Worm (Caenorhabditis elegans) whole organism, L1 larva: ENCODE measurements around the gene nhr-53.

Experiments used
- C04F5.9 ChIP-seq: sonication (generic microtip); optimal IDR thresholded peaks from 2 replicates; lab custom pipeline; 2016; ENCODE audit warnings: missing genetic modification characterization, missing compliant biosample characterization
- C16A3.4 ChIP-seq: fragments of 150-350 bp; optimal IDR thresholded peaks from 2 replicates; lab custom pipeline; 2014; ENCODE audit warnings: missing biosample characterization, missing genetic modification characterization
- C34B4.2 ChIP-seq: sonication (generic microtip); optimal IDR thresholded peaks from 2 replicates; lab custom pipeline; 2017; ENCODE audit warnings: mild to moderate bottlenecking, missing genetic modification characterization, missing compliant biosample characterization
- F16B12.6 ChIP-seq: fragments of 150-350 bp; optimal IDR thresholded peaks from 2 replicates; lab custom pipeline; 2014; ENCODE audit warnings: missing biosample characterization, missing genetic modification characterization
- Y116A8C.19 ChIP-seq: sonication (generic microtip); optimal IDR thresholded peaks from 2 replicates; lab custom pipeline; 2016; ENCODE audit warnings: missing compliant biosample characterization, missing genetic modification characterization, borderline replicate concordance
- aha-1 ChIP-seq: fragments of 150-350 bp; optimal IDR thresholded peaks from 2 replicates; lab custom pipeline; 2014; ENCODE audit warnings: missing biosample characterization, missing genetic modification characterization
- aly-2 ChIP-seq: fragments of 150-350 bp; optimal IDR thresholded peaks from 2 replicates; lab custom pipeline; 2014; ENCODE audit warnings: missing biosample characterization, missing genetic modification characterization
- blmp-1 ChIP-seq: fragments of 150-350 bp; optimal IDR thresholded peaks from 2 replicates; lab custom pipeline; 2014; ENCODE audit warnings: missing biosample characterization, missing genetic modification characterization
- ceh-63 ChIP-seq: fragments of 200-800 bp; sonication (Bioruptor generic); optimal IDR thresholded peaks from 2 replicates; lab custom pipeline; 2018; ENCODE audit warnings: mild to moderate bottlenecking, missing genetic modification characterization, missing compliant biosample characterization
- ceh-82 ChIP-seq, 3 experiments: fragments of 150-350 bp in 1 of 3; sonication (generic microtip) in 2 of 3; optimal IDR thresholded peaks; 2 replicates each; lab custom pipeline; 2014 to 2017; ENCODE audit warnings: missing biosample characterization in 3 of 3, missing genetic modification characterization in 3 of 3
- ceh-90 ChIP-seq: sonication (generic microtip); optimal IDR thresholded peaks from 2 replicates; lab custom pipeline; 2016; ENCODE audit warnings: missing genetic modification characterization, missing compliant biosample characterization
- dpl-1 ChIP-seq, 3 experiments: fragments of 150-350 bp in 2 of 3; sonication (generic microtip) in 1 of 3; optimal IDR thresholded peaks; 2 replicates each; lab custom pipeline; 2014 to 2017; ENCODE audit warnings: missing biosample characterization in 3 of 3, missing genetic modification characterization in 3 of 3, missing genetic modification reagents in 3 of 3
- egl-13 ChIP-seq: sonication (generic microtip); optimal IDR thresholded peaks from 2 replicates; lab custom pipeline; 2016; ENCODE audit warnings: missing genotype, missing genetic modification reagents, missing genetic modification characterization, missing compliant biosample characterization
- elt-2 ChIP-seq: sonication (generic microtip); optimal IDR thresholded peaks from 2 replicates; lab custom pipeline; 2016; ENCODE audit warnings: missing genetic modification characterization, mild to moderate bottlenecking, inconsistent platforms, missing compliant biosample characterization, missing genetic modification reagents
- fkh-4 ChIP-seq: sonication (generic microtip); optimal IDR thresholded peaks from 2 replicates; lab custom pipeline; 2016; ENCODE audit warnings: missing compliant biosample characterization, missing genetic modification characterization, borderline replicate concordance
- fos-1 ChIP-seq: fragments of 150-350 bp; optimal IDR thresholded peaks from 2 replicates; lab custom pipeline; 2014; ENCODE audit warnings: missing biosample characterization, missing genetic modification characterization
- grh-1 ChIP-seq: fragments of 200-800 bp; sonication (Bioruptor generic); IDR thresholded peaks from 2 replicates; pipeline ENCODE4 v1.3.6; 2022; ENCODE audit warnings: missing genetic modification reagents, missing genetic modification characterization, missing compliant biosample characterization
- hlh-4 ChIP-seq: sonication (generic microtip); optimal IDR thresholded peaks from 2 replicates; lab custom pipeline; 2016; ENCODE audit warnings: mild to moderate bottlenecking, missing genetic modification characterization, missing compliant biosample characterization
- isw-1 ChIP-seq: fragments of 200-800 bp; sonication (Bioruptor generic); IDR thresholded peaks from 2 replicates; pipeline ENCODE4 v1.3.6; 2022; ENCODE audit warnings: missing genetic modification characterization, missing compliant biosample characterization
- jun-1 ChIP-seq: fragments of 150-350 bp; optimal IDR thresholded peaks from 2 replicates; lab custom pipeline; 2014; ENCODE audit warnings: missing biosample characterization, missing genetic modification reagents, missing genetic modification characterization
- lin-13 ChIP-seq: fragments of 150-350 bp; optimal IDR thresholded peaks from 2 replicates; lab custom pipeline; 2014; ENCODE audit warnings: missing biosample characterization, missing genetic modification reagents, missing genetic modification characterization
- lin-14 ChIP-seq: fragments of 200-800 bp; sonication (Bioruptor generic); optimal IDR thresholded peaks from 2 replicates; lab custom pipeline; 2018; ENCODE audit warnings: mild to moderate bottlenecking, missing genetic modification characterization, moderate library complexity, missing compliant biosample characterization
- lir-3 ChIP-seq: sonication (generic microtip); optimal IDR thresholded peaks from 2 replicates; lab custom pipeline; 2016; ENCODE audit warnings: mild to moderate bottlenecking, missing genetic modification characterization, moderate library complexity, missing compliant biosample characterization; ENCODE audit not compliant: poor library complexity
- lsy-2 ChIP-seq, 2 experiments: fragments of 150-350 bp; optimal IDR thresholded peaks; 2 replicates each; lab custom pipeline; 2014; ENCODE audit warnings: missing biosample characterization in 2 of 2, missing genetic modification characterization in 2 of 2
- mdl-1 ChIP-seq, 2 experiments: fragments of 150-350 bp; optimal IDR thresholded peaks; 2 replicates each; lab custom pipeline; 2014 to 2017; ENCODE audit warnings: missing biosample characterization in 2 of 2, missing genetic modification characterization in 2 of 2, inconsistent platforms in 1 of 2
- mef-2 ChIP-seq: fragments of 150-350 bp; optimal IDR thresholded peaks from 2 replicates; lab custom pipeline; 2014; ENCODE audit warnings: missing biosample characterization, missing genetic modification characterization
- nhr-11 ChIP-seq: fragments of 150-350 bp; optimal IDR thresholded peaks from 2 replicates; lab custom pipeline; 2014; ENCODE audit warnings: missing biosample characterization, missing genetic modification characterization
- nhr-19 ChIP-seq: fragments of 200-800 bp; sonication (Bioruptor generic); conservative IDR thresholded peaks from 2 replicates; pipeline ENCODE4 v1.3.6; 2022; ENCODE audit warnings: missing genetic modification characterization, missing compliant biosample characterization
- nhr-20 ChIP-seq: sonication (generic microtip); optimal IDR thresholded peaks from 2 replicates; lab custom pipeline; 2016; ENCODE audit warnings: mild to moderate bottlenecking, missing genetic modification characterization, missing compliant biosample characterization
- nhr-237 ChIP-seq: fragments of 150-350 bp; optimal IDR thresholded peaks from 2 replicates; lab custom pipeline; 2014; ENCODE audit warnings: missing biosample characterization, missing genetic modification characterization
- nhr-28 ChIP-seq: fragments of 150-350 bp; optimal IDR thresholded peaks from 2 replicates; lab custom pipeline; 2014; ENCODE audit warnings: missing biosample characterization, missing genetic modification characterization
- nhr-47 ChIP-seq: sonication (generic microtip); optimal IDR thresholded peaks from 2 replicates; lab custom pipeline; 2016; ENCODE audit warnings: mild to moderate bottlenecking, missing genetic modification characterization, moderate library complexity, missing compliant biosample characterization
- nhr-71 ChIP-seq: sonication (generic microtip); optimal IDR thresholded peaks from 2 replicates; lab custom pipeline; 2016; ENCODE audit warnings: mild to moderate bottlenecking, missing genetic modification characterization, moderate library complexity, missing compliant biosample characterization
- nhr-76 ChIP-seq: sonication (generic microtip); optimal IDR thresholded peaks from 2 replicates; lab custom pipeline; 2017; ENCODE audit warnings: missing biosample characterization, missing genetic modification characterization
- nhr-77 ChIP-seq: fragments of 150-350 bp; optimal IDR thresholded peaks from 2 replicates; lab custom pipeline; 2014; ENCODE audit warnings: missing biosample characterization, missing genetic modification characterization
- nhr-85 ChIP-seq: sonication (generic microtip); peaks from one replicate; lab custom pipeline; 2016; ENCODE audit warnings: missing genetic modification characterization, inconsistent platforms, missing compliant biosample characterization
- nhr-90 ChIP-seq: sonication (generic microtip); optimal IDR thresholded peaks from 2 replicates; lab custom pipeline; 2016; ENCODE audit warnings: mild to moderate bottlenecking, missing genetic modification characterization, missing compliant biosample characterization; ENCODE audit not compliant: poor library complexity
- pag-3 ChIP-seq: sonication (generic microtip); optimal IDR thresholded peaks from 2 replicates; lab custom pipeline; 2017; ENCODE audit warnings: missing genetic modification characterization, mild to moderate bottlenecking, missing compliant biosample characterization, antibody characterized with exemption, borderline replicate concordance; ENCODE audit not compliant: insufficient read depth
- pqm-1 ChIP-seq: sonication (generic microtip); optimal IDR thresholded peaks from 3 replicates; lab custom pipeline; 2017; ENCODE audit warnings: missing biosample characterization, missing genetic modification characterization
- rnt-1 ChIP-seq: sonication (generic microtip); optimal IDR thresholded peaks from 2 replicates; lab custom pipeline; 2016; ENCODE audit warnings: mild to moderate bottlenecking, missing genetic modification characterization, moderate library complexity, missing compliant biosample characterization
- sox-4 ChIP-seq: sonication (generic microtip); optimal IDR thresholded peaks from 2 replicates; lab custom pipeline; 2016; ENCODE audit warnings: missing genetic modification characterization, missing compliant biosample characterization
- unc-130 ChIP-seq: fragments of 150-350 bp; optimal IDR thresholded peaks from 2 replicates; lab custom pipeline; 2017; ENCODE audit warnings: missing biosample characterization, missing genetic modification characterization, inconsistent platforms
- unc-30 ChIP-seq: sonication (generic microtip); optimal IDR thresholded peaks from 2 replicates; lab custom pipeline; 2017; ENCODE audit warnings: missing biosample characterization, missing genetic modification characterization
- unc-98 ChIP-seq: fragments of 200-800 bp; sonication (Bioruptor generic); IDR thresholded peaks from 2 replicates; pipeline ENCODE4 v1.3.6; 2022; ENCODE audit warnings: missing genetic modification characterization, missing compliant biosample characterization
- vab-15 ChIP-seq: sonication (generic microtip); optimal IDR thresholded peaks from 2 replicates; lab custom pipeline; 2017; ENCODE audit warnings: missing genotype, mild to moderate bottlenecking, missing genetic modification characterization, missing compliant biosample characterization
- xbp-1 ChIP-seq: sonication (generic microtip); optimal IDR thresholded peaks from 2 replicates; lab custom pipeline; 2016; ENCODE audit warnings: missing genetic modification characterization, missing compliant biosample characterization
- zag-1 ChIP-seq: fragments of 150-350 bp; optimal IDR thresholded peaks from 2 replicates; lab custom pipeline; 2014; ENCODE audit warnings: missing biosample characterization, missing genetic modification characterization
- ztf-4 ChIP-seq: fragments of 150-350 bp; optimal IDR thresholded peaks from 2 replicates; lab custom pipeline; 2014; ENCODE audit warnings: missing biosample characterization, missing genetic modification characterization

Gene nhr-53

DNA sequence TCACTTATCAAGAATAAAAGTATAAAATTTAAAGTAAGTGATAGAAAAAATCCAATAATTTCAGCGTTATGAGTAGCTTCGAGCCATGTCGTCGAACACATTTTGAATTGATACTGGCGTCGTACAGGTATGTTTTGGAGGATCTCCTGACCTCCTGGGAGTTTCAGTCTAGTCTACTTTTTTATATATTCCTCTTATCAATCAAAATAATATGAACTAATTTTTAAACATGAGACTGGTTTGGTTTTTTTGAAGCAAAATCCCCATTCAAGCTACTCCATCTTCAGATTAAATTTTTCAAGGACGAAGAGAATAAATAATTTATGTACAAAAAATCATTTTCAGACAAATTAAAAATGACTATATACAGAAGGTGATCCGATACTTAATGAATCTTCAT is 9.7 kb upstream of the nhr-53 start, which contains the start of gene str-101:
str-101 (minus strand) TSS at position 101 of the 400 bp plus-strand sequence.
- TF ChIP-seq F16B12.6 (tag; lab: Kevin White, UChicago), result no peak
- no peak for TF ChIP-seq egl-13 (tag; lab: Kevin White, UChicago)
- no peak for TF ChIP-seq vab-15
- TF ChIP-seq hlh-4 (tag; lab: Kevin White, UChicago), result no peak
- no peak for TF ChIP-seq mdl-1 (tag; optimal IDR thresholded peaks at IDR 0.05; lab: Kevin White, UChicago)
- TF ChIP-seq ceh-90, result no peak
- TF ChIP-seq aha-1, result no peak
- TF ChIP-seq nhr-76 (tag; lab: Kevin White, UChicago), result no peak
- no peak for TF ChIP-seq rnt-1 (tag; lab: Kevin White, UChicago)
- no peak for TF ChIP-seq ceh-82 (tag; optimal IDR thresholded peaks at IDR 0.05; lab: Kevin White, UChicago)
- no peak for TF ChIP-seq grh-1 (GFP tag; lab: Robert Waterston, UW)
- TF ChIP-seq fos-1, result no peak
- no peak for TF ChIP-seq isw-1 (GFP tag; lab: Robert Waterston, UW)
- TF ChIP-seq lin-13 (GFP tag; lab: Kevin White, UChicago), result no peak
- TF ChIP-seq nhr-28 (tag; lab: Kevin White, UChicago), result no peak
- TF ChIP-seq nhr-47 (tag; lab: Kevin White, UChicago), result no peak
- TF ChIP-seq blmp-1 (tag; lab: Kevin White, UChicago), result no peak
- TF ChIP-seq Y116A8C.19 (tag; lab: Kevin White, UChicago), result no peak

DNA sequence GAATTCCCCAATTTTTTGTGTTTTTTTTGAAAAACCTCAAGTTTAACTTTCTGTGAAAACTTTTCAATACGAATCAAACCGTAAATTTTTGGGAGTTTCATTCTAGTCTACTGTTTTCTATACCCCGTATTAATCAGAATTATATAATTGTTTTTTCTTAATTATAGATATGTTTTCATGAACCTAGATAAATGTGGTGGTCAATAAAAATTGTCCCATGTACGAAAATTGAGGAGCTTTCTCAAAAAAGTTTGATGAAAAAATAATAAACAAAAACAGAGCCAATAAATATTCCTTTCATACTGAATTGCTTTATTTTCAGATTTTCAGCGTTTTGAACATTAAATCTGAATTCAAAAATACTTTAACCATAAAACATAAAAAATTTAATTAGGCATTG is 8.2 kb upstream of the nhr-53 start, which contains the start of gene Y6E2A.1:
Y6E2A.1 (minus strand) TSS at position 101 of the 400 bp plus-strand sequence.
- no peak for TF ChIP-seq ceh-63 (GFP tag; lab: Kevin White, UChicago)
- no peak for TF ChIP-seq nhr-11
- TF ChIP-seq vab-15, result no peak
- no peak for TF ChIP-seq elt-2
- TF ChIP-seq nhr-76 (tag; lab: Kevin White, UChicago), result no peak
- TF ChIP-seq egl-13 (tag; lab: Kevin White, UChicago), result no peak
- TF ChIP-seq aly-2 (tag; lab: Kevin White, UChicago), result no peak
- no peak for TF ChIP-seq zag-1 (tag; lab: Kevin White, UChicago)
- no peak for TF ChIP-seq C04F5.9 (tag; lab: Kevin White, UChicago)
- no peak for TF ChIP-seq sox-4 (tag; lab: Kevin White, UChicago)
- no peak for TF ChIP-seq xbp-1 (tag; lab: Kevin White, UChicago)

DNA sequence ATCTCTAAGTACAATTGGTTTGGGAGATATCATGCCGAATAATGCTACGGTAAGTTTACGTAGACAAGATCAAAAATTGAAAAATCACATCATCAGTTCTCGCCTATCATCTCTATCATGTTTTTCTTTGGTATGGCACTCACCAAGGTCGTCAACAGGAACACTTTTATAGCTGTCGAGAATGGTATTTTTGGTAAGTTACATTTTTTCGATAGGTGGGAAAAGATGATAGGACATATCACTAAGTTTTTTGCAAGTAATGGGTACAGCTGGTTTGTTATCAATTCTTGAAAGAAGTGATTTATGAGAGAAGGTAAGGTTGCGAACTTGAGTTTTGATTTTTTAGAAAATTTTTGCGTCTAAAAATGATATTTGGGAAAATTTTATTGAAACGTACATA is 5.8 kb upstream of the nhr-53 start:
- TF ChIP-seq C34B4.2 (tag; lab: Kevin White, UChicago) (no peak), ztf-4 (no peak), Y116A8C.19 (tag; lab: Kevin White, UChicago) (no peak), pqm-1 (tag; lab: Kevin White, UChicago) (no peak), lin-14 (peak; percentile 71), ceh-90 (no peak), ceh-82 (tag; optimal IDR thresholded peaks at IDR 0.05; lab: Kevin White, UChicago) (no peak), C16A3.4 (tag; lab: Kevin White, UChicago) (no peak), aha-1 (no peak), lsy-2 (tag; optimal IDR thresholded peaks at IDR 0.05; lab: Kevin White, UChicago) (peak in 1 of 2 experiments; percentile 46), lir-3 (no peak), blmp-1 (tag; lab: Kevin White, UChicago) (peak; percentile 57), nhr-19 (GFP tag; lab: Robert Waterston, UW) (peak; percentile 38), nhr-71 (tag; lab: Kevin White, UChicago) (peak; percentile 52), unc-30 (tag; lab: Kevin White, UChicago) (no peak), mef-2 (tag; lab: Kevin White, UChicago) (no peak), nhr-20 (tag; lab: Kevin White, UChicago) (peak; percentile 74), nhr-77 (no peak), pag-3 (peak; percentile 54), elt-2 (no peak), nhr-237 (tag; lab: Kevin White, UChicago) (no peak), unc-98 (no peak), jun-1 (tag; lab: Kevin White, UChicago) (no peak), unc-130 (tag; lab: Kevin White, UChicago) (no peak), nhr-90 (tag; lab: Kevin White, UChicago) (peak; percentile 11), nhr-28 (tag; lab: Kevin White, UChicago) (no peak), nhr-85 (peak; percentile 90), vab-15 (no peak), zag-1 (tag; lab: Kevin White, UChicago) (no peak), dpl-1 (GFP tag; optimal IDR thresholded peaks at IDR 0.05; lab: Kevin White, UChicago) (no peak), F16B12.6 (tag; lab: Kevin White, UChicago) (no peak), fkh-4 (tag; lab: Kevin White, UChicago) (no peak)
